Fruit fly (Drosophila melanogaster): ENCODE measurements around the gene CG32817.

CG32817 gene

dm6 chrX:521683-522082 lies 42.8 kb downstream of the CG32817 start:
- TF ChIP-seq CG14441 (GFP tag; IDR thresholded peaks at IDR 0.05) (0 out of 2 replicates have a peak, but pooled peaks have one; percentile 8), CG15514 (GFP tag; optimal IDR thresholded peaks at IDR 0.05) (peak; percentile 51), CG13775 (GFP tag; optimal IDR thresholded peaks at IDR 0.05) (no peak), CG8388 (GFP tag; optimal IDR thresholded peaks at IDR 0.05) (no peak), ranshi (GFP tag; IDR thresholded peaks at IDR 0.05) (no peak), NK7.1 (GFP tag; optimal IDR thresholded peaks at IDR 0.05) (no peak), Dbx (GFP tag; IDR thresholded peaks at IDR 0.05) (no peak), ab (GFP tag; optimal IDR thresholded peaks at IDR 0.05) (no peak), croc (GFP tag; conservative IDR thresholded peaks at IDR 0.05) (no peak), Hmr (GFP tag; optimal IDR thresholded peaks at IDR 0.05) (no peak), CG34376 (GFP tag; optimal IDR thresholded peaks at IDR 0.05) (no peak), CG17912 (GFP tag; optimal IDR thresholded peaks at IDR 0.05) (peak; percentile 35), CG6175 (GFP tag; IDR thresholded peaks at IDR 0.05) (no peak), Scr (GFP tag; IDR thresholded peaks at IDR 0.05; ENCODE audit: partially characterized antibody) (peak; percentile 52), CG17612 (GFP tag; IDR thresholded peaks at IDR 0.05) (no peak), CG2129 (GFP tag; IDR thresholded peaks at IDR 0.05; ENCODE audit: partially characterized antibody) (peak; percentile 28; the same call in 1 of the 2 replicates), pho (GFP tag; optimal IDR thresholded peaks at IDR 0.05) (no peak), amos (GFP tag; IDR thresholded peaks at IDR 0.05; ENCODE audit: partially characterized antibody) (no peak; the same call in 1 of the 2 replicates), Med (GFP tag) (peak; percentile 61), onecut (GFP tag; IDR thresholded peaks at IDR 0.05) (peak; percentile 97), CG16779 (GFP tag; IDR thresholded peaks at IDR 0.05) (no peak), CG10979 (tag; optimal IDR thresholded peaks at IDR 0.05) (no peak), CG12744 (GFP tag; optimal IDR thresholded peaks at IDR 0.05) (no peak), tna (GFP tag; IDR thresholded peaks at IDR 0.05; ENCODE audit: partially characterized antibody) (peak; percentile 36; the same call in 1 of the 2 replicates), Ptx1 (GFP tag; IDR thresholded peaks at IDR 0.05) (no peak), Ets97D (GFP tag; optimal IDR thresholded peaks at IDR 0.05) (no peak), zfh2 (GFP tag; optimal IDR thresholded peaks at IDR 0.05) (no peak), CG3163 (GFP tag; optimal IDR thresholded peaks at IDR 0.05) (no peak), CG4360 (GFP tag; IDR thresholded peaks at IDR 0.05) (peak; percentile 88), CG6791 (GFP tag; IDR thresholded peaks at IDR 0.05; ENCODE audit: partially characterized antibody) (0 out of 3 replicates have a peak, but pooled peaks have one; percentile 23), unc-4 (GFP tag; IDR thresholded peaks at IDR 0.05; ENCODE audit: partially characterized antibody) (peak; percentile 47; the same call in 1 of the 2 replicates), Ets65A (GFP tag) (no peak), insv (GFP tag; optimal IDR thresholded peaks at IDR 0.05) (no peak), CG8290 (GFP tag; optimal IDR thresholded peaks at IDR 0.05) (no peak), CG8290 (tag; optimal IDR thresholded peaks at IDR 0.05) (peak in 1 of 2 experiments; percentile 14), CG18011 (GFP tag; optimal IDR thresholded peaks at IDR 0.05) (no peak), Myb (GFP tag; optimal IDR thresholded peaks at IDR 0.05) (no peak), mirr (GFP tag; optimal IDR thresholded peaks at IDR 0.05) (no peak), Mes4 (GFP tag; optimal IDR thresholded peaks at IDR 0.05) (no peak), ewg (GFP tag; optimal IDR thresholded peaks at IDR 0.05) (no peak), CG2889 (GFP tag; IDR thresholded peaks at IDR 0.05) (no peak), nau (GFP tag; optimal IDR thresholded peaks at IDR 0.05) (no peak), CG16813 (GFP tag; IDR thresholded peaks at IDR 0.05; ENCODE audit: partially characterized antibody) (peak; percentile 47; the same call in 2 of the 3 replicates), CG33557 (GFP tag; optimal IDR thresholded peaks at IDR 0.05) (no peak), Dfd (GFP tag; optimal IDR thresholded peaks at IDR 0.05) (no peak), CG15601 (tag; optimal IDR thresholded peaks at IDR 0.05) (no peak), tin (GFP tag; optimal IDR thresholded peaks at IDR 0.05) (no peak), knrl (GFP tag; IDR thresholded peaks at IDR 0.05; ENCODE audit: partially characterized antibody) (peak; percentile 26; the same call in 1 of the 3 replicates), Jarid2 (GFP tag; optimal IDR thresholded peaks at IDR 0.05) (no peak), Bgb (GFP tag; IDR thresholded peaks at IDR 0.05; ENCODE audit: partially characterized antibody) (peak; percentile 29; the same call in 1 of the 2 replicates)

Measured in whole organism, embryonic.